Fruit fly (Drosophila melanogaster) ovary, adult (tissue): ENCODE results near the gene Egfrap.

Source experiments
- CG17801 ChIP-seq: fragments of 200-800 bp; optimal IDR thresholded peaks from 2 replicates; lab custom pipeline; 2019; ENCODE audit warnings: missing biosample characterization, mild to moderate bottlenecking, missing genetic modification characterization, moderate library complexity; ENCODE audit not compliant: partially characterized antibody

Egfrap gene

DNA sequence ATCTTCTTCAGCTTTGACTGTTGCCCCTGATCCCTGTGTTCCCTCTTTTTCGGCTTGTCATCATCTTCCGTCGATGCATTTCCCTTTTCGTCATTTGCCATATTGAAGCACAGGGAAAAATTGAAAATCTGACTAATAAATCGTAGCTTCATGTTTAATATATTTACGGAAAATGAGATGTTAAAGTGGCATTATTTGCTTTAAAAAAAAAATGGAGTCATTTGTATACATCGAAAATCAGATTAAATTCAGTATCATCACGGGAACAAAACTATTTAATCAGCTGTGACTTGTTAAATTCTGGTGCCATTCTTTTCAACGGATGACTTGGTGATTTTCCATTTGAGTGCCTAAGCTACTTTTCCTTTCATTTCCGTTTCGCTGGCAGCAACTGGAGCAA lies 43.9 kb downstream of the Egfrap start, which contains the start of gene CG10486:
CG10486 (minus strand) TSS at position 101 of the 400 bp plus-strand sequence.
- TF ChIP-seq CG17801 = no peak

DNA sequence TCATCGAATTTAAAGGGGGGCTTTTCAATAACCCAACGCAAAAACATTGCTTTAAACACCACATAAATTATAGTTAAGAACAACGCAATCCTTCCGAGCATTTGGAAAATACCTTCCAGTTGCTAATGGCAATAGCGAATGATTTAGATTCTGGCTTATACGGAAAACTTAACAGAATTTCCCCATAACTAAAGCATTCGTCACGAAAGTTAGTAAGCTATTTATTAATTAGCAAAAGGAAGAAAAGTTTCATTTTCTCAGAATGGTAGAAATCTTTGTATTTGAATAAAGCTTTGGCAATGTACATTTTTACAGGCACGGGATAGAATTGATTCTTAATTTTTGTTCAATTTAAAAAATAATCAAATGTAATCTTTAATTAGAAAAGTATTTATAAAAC lies 46.5 kb downstream of the Egfrap start, which contains the start of gene CG32413:
CG32413 (minus strand) TSS at position 101 of the 400 bp plus-strand sequence.
- TF ChIP-seq CG17801 = no peak

DNA sequence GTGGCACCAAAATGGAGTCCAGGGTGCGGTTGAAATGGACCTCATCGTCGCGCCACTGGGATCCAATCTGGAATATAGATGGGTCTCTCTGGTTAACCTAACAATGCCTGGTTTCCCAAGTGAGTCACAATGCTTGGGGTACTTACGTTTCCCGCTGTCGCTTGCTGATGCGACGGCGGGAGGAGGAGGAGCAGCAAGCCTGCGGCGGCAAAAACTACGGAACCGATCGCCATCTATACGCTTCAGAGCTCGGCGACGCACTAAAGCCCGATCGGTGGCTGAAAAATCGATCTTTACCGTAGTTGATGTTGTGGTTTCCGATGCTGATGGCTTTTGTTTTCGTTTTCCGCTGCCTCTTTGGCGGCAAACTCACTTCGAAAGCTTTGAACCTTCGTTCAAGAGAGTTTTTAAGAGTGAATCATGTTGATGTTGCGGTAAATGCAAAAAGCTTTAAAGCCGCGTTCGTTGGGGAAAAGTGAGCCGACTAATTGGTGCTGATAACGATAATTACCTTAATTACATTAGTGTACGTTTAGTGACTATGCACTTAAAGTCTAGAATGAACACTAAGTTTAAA lies 48.2 kb downstream of the Egfrap start, which contains the start of gene QC:
QC (minus strand) TSS at position 268 of the 577 bp plus-strand sequence.
- no peak for TF ChIP-seq CG17801

DNA sequence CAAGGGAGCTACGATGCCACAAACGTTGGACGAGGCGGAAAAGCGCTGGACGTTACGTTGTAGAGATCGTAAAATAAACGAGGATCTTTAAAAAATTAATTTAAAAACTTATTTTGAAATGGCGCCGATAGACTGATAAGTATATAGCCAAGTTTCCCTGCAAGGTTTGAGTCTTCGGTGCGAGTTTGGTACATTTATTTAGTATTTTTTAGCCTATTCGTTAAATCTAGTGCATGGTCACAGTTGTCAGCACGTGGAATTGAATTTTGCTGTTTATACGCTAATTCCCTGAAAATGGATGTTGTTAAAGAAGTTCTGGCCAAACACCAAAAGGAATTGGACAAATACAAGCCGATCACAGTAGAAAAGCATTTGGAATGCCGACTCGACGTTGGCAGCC lies 51.2 kb downstream of the Egfrap start, which contains the start of gene CG32409:
CG32409 (plus strand) TSS at position 224 of the 400 bp plus-strand sequence.
- peak; percentile 5 for TF ChIP-seq CG17801

DNA sequence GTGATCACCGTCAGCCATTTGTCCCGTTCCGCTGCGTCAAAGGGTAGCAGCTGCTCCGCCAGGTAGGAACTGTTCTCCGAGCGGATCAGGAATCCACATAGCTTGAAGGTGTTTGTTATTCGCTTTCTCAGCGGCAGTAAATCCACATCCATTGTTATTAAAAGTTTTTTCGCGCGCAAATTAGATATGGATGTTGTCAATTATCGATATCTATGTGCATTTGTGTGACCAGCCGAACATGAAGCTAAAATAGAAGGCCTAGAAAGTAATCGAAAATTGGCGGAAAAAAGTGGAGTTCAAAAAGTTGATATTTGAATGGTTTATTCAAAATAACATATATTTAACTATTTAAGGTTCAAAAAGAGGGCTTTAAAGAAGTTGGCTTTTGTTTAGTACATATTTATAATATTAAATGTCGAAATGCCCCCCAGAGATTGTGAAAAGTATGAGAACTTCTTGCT lies 53.2 kb downstream of the Egfrap start, which contains the start of the genes PolE2 and CG5592:
PolE2 (minus strand) TSS at position 208 of the 461 bp plus-strand sequence.
CG5592 (plus strand) TSS at position 411 of the 461 bp plus-strand sequence.
- no peak for TF ChIP-seq CG17801

DNA sequence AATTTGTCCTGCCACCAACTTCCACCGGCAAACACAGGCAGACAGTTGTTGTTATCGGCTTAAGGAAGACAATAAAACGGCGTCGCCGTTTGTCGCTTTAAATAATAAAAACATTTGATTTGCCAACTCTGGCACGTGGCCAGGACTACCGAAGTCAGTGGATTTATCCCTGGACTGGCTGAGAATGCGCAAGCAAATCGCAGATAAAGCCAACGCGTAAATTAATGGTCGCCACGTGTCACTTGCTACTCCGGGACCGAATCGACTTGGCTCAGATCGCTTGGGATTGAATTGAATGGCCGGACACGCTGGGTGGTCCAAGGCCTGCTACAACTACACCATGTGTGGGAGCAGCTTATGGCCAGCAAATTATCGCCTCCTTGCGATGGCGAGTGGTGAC lies 57.4 kb downstream of the Egfrap start:
- TF ChIP-seq CG17801 = no peak

DNA sequence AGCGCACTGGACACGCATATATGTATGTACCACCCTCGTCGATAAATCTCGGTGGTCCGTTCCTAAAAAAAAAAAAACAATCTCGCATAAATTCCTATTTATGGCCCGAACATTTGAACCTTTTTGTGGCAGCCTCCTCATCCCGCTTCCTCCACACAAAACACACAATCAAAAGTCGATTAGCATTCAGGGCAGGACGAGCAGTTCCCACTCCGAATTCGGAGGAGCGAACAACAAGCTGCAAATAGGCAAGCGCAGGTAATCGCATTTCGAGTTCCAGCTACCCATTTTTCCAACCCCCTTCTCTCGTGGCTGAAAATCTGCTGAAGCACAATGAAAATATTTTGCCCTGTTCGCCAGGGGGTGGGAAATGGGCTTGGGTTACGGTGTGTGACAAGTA lies 58.6 kb downstream of the Egfrap start:
- TF ChIP-seq CG17801 = no peak

DNA sequence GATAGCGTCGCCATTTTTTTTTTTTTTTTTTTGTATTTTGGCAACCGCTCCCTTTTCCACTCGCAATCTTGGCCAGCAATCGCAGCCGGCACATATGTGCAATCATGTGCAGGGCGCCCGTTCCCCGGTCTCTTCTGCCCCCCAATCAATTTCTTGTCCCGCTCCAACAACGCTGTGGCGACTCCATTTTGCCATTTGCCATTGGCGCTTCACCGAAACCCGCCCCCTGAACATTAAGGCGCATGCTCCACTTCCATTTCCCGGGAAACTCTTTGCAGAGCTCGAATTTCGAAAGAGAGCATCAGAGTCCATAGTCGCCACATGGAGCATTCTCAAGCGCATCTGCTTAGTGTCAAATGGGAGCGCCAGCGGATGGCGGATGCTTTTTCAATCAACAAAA lies 59.3 kb downstream of the Egfrap start:
- no peak for TF ChIP-seq CG17801

DNA sequence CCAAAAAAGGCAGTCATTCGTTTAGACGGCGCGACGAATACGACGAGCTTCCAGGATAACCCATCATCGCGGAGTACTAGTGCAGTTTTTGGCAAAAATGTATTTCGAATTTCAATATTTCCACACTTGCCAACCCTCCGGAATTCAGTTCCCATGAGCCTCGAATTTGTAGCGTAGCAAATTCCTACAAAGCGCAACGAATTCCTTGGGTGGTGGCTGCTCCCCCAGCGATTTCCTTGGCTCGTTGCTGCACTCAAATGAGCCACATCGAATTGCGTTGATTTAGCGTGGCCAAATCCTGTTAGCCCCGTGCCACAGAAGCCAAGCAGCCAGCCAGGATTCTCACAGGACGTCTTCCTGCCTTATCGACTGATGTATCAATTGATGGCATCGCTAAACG lies 65.7 kb downstream of the Egfrap start:
- no peak for TF ChIP-seq CG17801
